Fruit fly (Drosophila melanogaster) whole organism, adult: Measurements from ENCODE around the gene CG8072.

Source experiments
- CG11617 ChIP-seq: fragments of 200-800 bp; sonication (Bioruptor generic); optimal IDR thresholded peaks from 2 replicates; lab custom pipeline; 2017; ENCODE audit warnings: mild to moderate bottlenecking, missing biosample characterization, missing genetic modification reagents, missing genetic modification characterization
- CG12768 ChIP-seq: fragments of 200-800 bp; sonication (Bioruptor generic); optimal IDR thresholded peaks from 2 replicates; lab custom pipeline; 2017; ENCODE audit warnings: missing biosample characterization, missing genetic modification characterization, mild to moderate bottlenecking, moderate library complexity, missing genetic modification reagents
- CG14711 ChIP-seq: fragments of 200-800 bp; sonication (Bioruptor generic); optimal IDR thresholded peaks from 2 replicates; lab custom pipeline; 2018; ENCODE audit warnings: missing biosample characterization, mild to moderate bottlenecking, missing genetic modification characterization, moderate library complexity
- CG1620 ChIP-seq: fragments of 200-800 bp; sonication (Bioruptor generic); optimal IDR thresholded peaks from 2 replicates; lab custom pipeline; 2016; ENCODE audit warnings: missing biosample characterization, missing genetic modification characterization
- CG33017 ChIP-seq: fragments of 200-800 bp; sonication (Bioruptor generic); optimal IDR thresholded peaks from 2 replicates; lab custom pipeline; 2018; ENCODE audit warnings: missing biosample characterization, mild to moderate bottlenecking, missing genetic modification characterization, moderate library complexity
- CG5204 ChIP-seq: fragments of 200-800 bp; sonication (Bioruptor generic); optimal IDR thresholded peaks from 2 replicates; lab custom pipeline; 2016; ENCODE audit warnings: missing biosample characterization, missing genetic modification characterization
- CG7045 ChIP-seq: fragments of 200-800 bp; sonication (Bioruptor generic); optimal IDR thresholded peaks from 2 replicates; lab custom pipeline; 2017; ENCODE audit warnings: missing biosample characterization, mild to moderate bottlenecking, missing genetic modification characterization
- CG7101 ChIP-seq: fragments of 200-800 bp; sonication (Bioruptor generic); optimal IDR thresholded peaks from 2 replicates; lab custom pipeline; 2018; ENCODE audit warnings: missing biosample characterization, mild to moderate bottlenecking, missing genetic modification characterization, moderate library complexity
- Clk ChIP-seq: fragments of 200-800 bp; sonication (Bioruptor generic); optimal IDR thresholded peaks from 2 replicates; lab custom pipeline; 2017; ENCODE audit warnings: missing biosample characterization, missing genetic modification characterization
- Crg-1 ChIP-seq: fragments of 200-800 bp; sonication (Bioruptor generic); optimal IDR thresholded peaks from 2 replicates; lab custom pipeline; 2016; ENCODE audit warnings: missing biosample characterization, missing genetic modification characterization
- Hr96 ChIP-seq: fragments of 200-800 bp; sonication (Bioruptor generic); optimal IDR thresholded peaks from 2 replicates; lab custom pipeline; 2016; ENCODE audit warnings: missing biosample characterization, missing genetic modification characterization
- Mnt ChIP-seq: fragments of 200-800 bp; sonication (Bioruptor generic); optimal IDR thresholded peaks from 2 replicates; lab custom pipeline; 2016; ENCODE audit warnings: missing biosample characterization, mild to moderate bottlenecking, missing genetic modification characterization
- bab1 ChIP-seq: fragments of 200-800 bp; sonication (Bioruptor generic); optimal IDR thresholded peaks from 3 replicates; lab custom pipeline; 2019; ENCODE audit warnings: missing biosample characterization, mild to moderate bottlenecking, missing genetic modification characterization, moderate library complexity
- cic ChIP-seq: fragments of 200-800 bp; sonication (Bioruptor generic); optimal IDR thresholded peaks from 2 replicates; lab custom pipeline; 2017; ENCODE audit warnings: missing biosample characterization, mild to moderate bottlenecking, missing genetic modification characterization, moderate library complexity
- cnc ChIP-seq, 2 experiments: fragments of >200 bp; optimal IDR thresholded peaks; 2 replicates each; lab custom pipeline; 2017
- kay ChIP-seq: fragments of 200-800 bp; sonication (Bioruptor generic); peaks from one replicate; lab custom pipeline; 2016; ENCODE audit warnings: missing biosample characterization, missing genetic modification characterization, borderline replicate concordance
- ovo ChIP-seq: fragments of 200-800 bp; sonication (Bioruptor generic); optimal IDR thresholded peaks from 2 replicates; lab custom pipeline; 2016; ENCODE audit warnings: missing biosample characterization, missing genetic modification characterization
- pad ChIP-seq: fragments of 200-800 bp; sonication (Bioruptor generic); optimal IDR thresholded peaks from 3 replicates; lab custom pipeline; 2017; ENCODE audit warnings: missing biosample characterization, missing genetic modification characterization, mild to moderate bottlenecking, moderate library complexity, missing genetic modification reagents
- tj ChIP-seq: fragments of 200-800 bp; sonication (Bioruptor generic); optimal IDR thresholded peaks from 3 replicates; lab custom pipeline; 2017; ENCODE audit warnings: missing biosample characterization, mild to moderate bottlenecking, missing genetic modification characterization, moderate library complexity
- toe ChIP-seq: fragments of 200-800 bp; sonication (Bioruptor generic); optimal IDR thresholded peaks from 2 replicates; lab custom pipeline; 2016; ENCODE audit warnings: missing biosample characterization, missing genetic modification characterization

The CG8072 gene

DNA sequence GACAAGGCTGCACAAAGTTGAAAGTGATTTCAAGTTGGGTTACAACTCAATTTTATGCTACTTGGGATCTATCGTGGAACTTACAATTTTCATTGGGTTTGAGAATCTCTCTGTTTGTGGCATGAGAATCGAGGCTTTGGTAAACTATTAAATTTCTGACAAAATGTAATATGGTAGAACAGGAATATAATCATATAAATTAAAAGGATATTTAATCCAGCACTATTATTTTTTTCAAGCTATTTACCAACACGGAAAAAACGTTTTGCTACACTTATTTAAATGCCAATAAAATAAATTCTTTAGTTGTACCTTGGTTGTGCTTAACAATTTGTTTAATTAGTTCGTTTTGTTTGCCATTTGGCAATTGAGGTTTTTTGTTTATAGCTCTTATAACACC, at the start of gene CG8072:
TSS of gene CG8072 (plus strand) at position 301 of the 400 bp plus-strand sequence.
- TF ChIP-seq CG33017 (tag; lab: Kevin White, UChicago) = no peak
- TF ChIP-seq CG1620 (GFP tag; lab: Kevin White, UChicago) = no peak
- no peak for TF ChIP-seq Mnt (GFP tag; lab: Kevin White, UChicago)
- TF ChIP-seq kay = no peak
- TF ChIP-seq CG12768 = no peak
- TF ChIP-seq Clk (GFP tag; lab: Kevin White, UChicago) = no peak
- TF ChIP-seq CG7045 = no peak
- TF ChIP-seq Hr96 (GFP tag; lab: Kevin White, UChicago) = no peak
- no peak for TF ChIP-seq toe (GFP tag; lab: Kevin White, UChicago)
- TF ChIP-seq tj (GFP tag; lab: Kevin White, UChicago) = no peak
- TF ChIP-seq Crg-1 (GFP tag; lab: Kevin White, UChicago) = no peak
- TF ChIP-seq CG14711 (tag; lab: Kevin White, UChicago) = no peak

dm6 chr3L:10105820-10106219, 45.8 kb upstream of the CG8072 start:
- TF ChIP-seq Clk (GFP tag; lab: Kevin White, UChicago) (no peak), cic (GFP tag; lab: Kevin White, UChicago) (no peak), Mnt (GFP tag; lab: Kevin White, UChicago) (no peak), CG7045 (no peak), pad (GFP tag; lab: Kevin White, UChicago) (no peak), CG7101 (tag; lab: Kevin White, UChicago) (no peak), CG12768 (no peak), CG1620 (GFP tag; lab: Kevin White, UChicago) (no peak), bab1 (GFP tag; lab: Kevin White, UChicago) (no peak), Hr96 (GFP tag; lab: Kevin White, UChicago) (no peak), CG11617 (GFP tag; lab: Kevin White, UChicago) (no peak), kay (no peak), Crg-1 (GFP tag; lab: Kevin White, UChicago) (no peak)

DNA sequence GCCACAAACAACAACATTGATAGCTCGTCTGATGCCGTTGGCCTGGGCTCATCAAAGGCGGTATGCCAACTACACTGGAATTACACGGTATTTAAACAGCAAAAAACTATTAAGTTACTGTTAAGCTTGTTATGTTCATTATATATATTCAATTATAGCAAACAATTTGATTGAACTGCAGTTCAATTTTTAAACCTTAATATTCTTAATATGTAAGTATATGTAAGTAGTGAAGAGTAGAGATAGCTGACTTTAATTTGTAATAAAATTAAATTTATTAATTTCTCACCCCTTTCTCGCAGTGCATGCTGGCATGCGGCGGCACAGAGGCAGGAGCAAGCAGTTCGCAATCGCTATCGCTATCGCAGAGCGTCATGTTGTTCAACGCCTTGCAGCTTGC, 41.2 kb upstream of the CG8072 start:
- TF ChIP-seq CG5204 (GFP tag; lab: Kevin White, UChicago) = peak; percentile 51
- peak; percentile 20 for TF ChIP-seq CG12768
- TF ChIP-seq toe (GFP tag; lab: Kevin White, UChicago) = peak; percentile 62
- TF ChIP-seq Hr96 (GFP tag; lab: Kevin White, UChicago) = peak; percentile 2
- TF ChIP-seq pad (GFP tag; lab: Kevin White, UChicago) = no peak
- TF ChIP-seq CG1620 (GFP tag; lab: Kevin White, UChicago) = no peak
- peak; percentile 14 for TF ChIP-seq CG14711 (tag; lab: Kevin White, UChicago)
- TF ChIP-seq Crg-1 (GFP tag; lab: Kevin White, UChicago) = no peak
- no peak for TF ChIP-seq bab1 (GFP tag; lab: Kevin White, UChicago)
- TF ChIP-seq Clk (GFP tag; lab: Kevin White, UChicago) = peak; percentile 20
- peak; percentile 67 for TF ChIP-seq CG11617 (GFP tag; lab: Kevin White, UChicago)
- peak; percentile 30 for TF ChIP-seq CG7101 (tag; lab: Kevin White, UChicago)
- TF ChIP-seq CG7045 = peak; percentile 62
- peak; percentile 13 for TF ChIP-seq tj (GFP tag; lab: Kevin White, UChicago)

dm6 chr3L:10156080-10156479, 4.5 kb downstream of the CG8072 start:
- TF ChIP-seq cic (GFP tag; lab: Kevin White, UChicago) (no peak), pad (GFP tag; lab: Kevin White, UChicago) (no peak)

DNA sequence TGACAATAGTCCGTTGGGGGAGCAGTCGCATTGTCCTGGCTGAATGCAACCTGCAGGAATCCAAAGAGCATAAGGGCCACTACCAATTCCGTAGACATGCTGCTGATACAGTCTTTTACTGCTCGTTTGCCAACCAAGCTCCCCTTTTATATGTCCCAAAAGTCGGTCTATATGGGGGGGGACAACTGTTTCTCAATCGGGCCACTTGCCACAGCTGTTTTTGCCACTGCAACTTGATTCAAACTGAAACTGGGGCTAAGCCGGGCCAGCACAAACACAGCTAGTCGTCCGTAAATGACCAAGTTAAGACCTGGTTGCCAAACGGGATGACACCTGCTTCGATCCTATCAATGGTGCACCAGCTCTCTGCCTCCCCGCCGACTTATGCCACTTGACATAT, 15.3 kb downstream of the CG8072 start, which contains the start of gene CG6628:
TSS of gene CG6628 (minus strand) at position 101 of the 400 bp plus-strand sequence.
- TF ChIP-seq tj (GFP tag; lab: Kevin White, UChicago) = no peak
- no peak for TF ChIP-seq toe (GFP tag; lab: Kevin White, UChicago)
- TF ChIP-seq Hr96 (GFP tag; lab: Kevin White, UChicago) = no peak
- TF ChIP-seq CG33017 (tag; lab: Kevin White, UChicago) = no peak
- no peak for TF ChIP-seq kay
- no peak for TF ChIP-seq CG12768
- TF ChIP-seq CG14711 (tag; lab: Kevin White, UChicago) = no peak
- TF ChIP-seq pad (GFP tag; lab: Kevin White, UChicago) = no peak
- no peak for TF ChIP-seq Clk (GFP tag; lab: Kevin White, UChicago)
- TF ChIP-seq CG5204 (GFP tag; lab: Kevin White, UChicago) = no peak
- no peak for TF ChIP-seq CG11617 (GFP tag; lab: Kevin White, UChicago)
- TF ChIP-seq Crg-1 (GFP tag; lab: Kevin White, UChicago) = no peak
- TF ChIP-seq cnc (optimal IDR thresholded peaks at IDR 0.05; lab: Kevin White, UChicago) = no peak
- TF ChIP-seq ovo (GFP tag; lab: Kevin White, UChicago) = no peak
- TF ChIP-seq CG7101 (tag; lab: Kevin White, UChicago) = no peak
- TF ChIP-seq bab1 (GFP tag; lab: Kevin White, UChicago) = no peak
- TF ChIP-seq CG1620 (GFP tag; lab: Kevin White, UChicago) = no peak

dm6 chr3L:10185924-10186323, 34.3 kb downstream of the CG8072 start, which contains the start of gene dpr10:
dpr10 (minus strand) TSS chr3L:10186108.
- no peak for TF ChIP-seq CG33017 (tag; lab: Kevin White, UChicago)
- TF ChIP-seq Clk (GFP tag; lab: Kevin White, UChicago) = no peak
- no peak for TF ChIP-seq CG12768
- TF ChIP-seq CG5204 (GFP tag; lab: Kevin White, UChicago) = no peak
- no peak for TF ChIP-seq CG7101 (tag; lab: Kevin White, UChicago)
- TF ChIP-seq cnc (optimal IDR thresholded peaks at IDR 0.05; lab: Kevin White, UChicago) = no peak
- TF ChIP-seq CG14711 (tag; lab: Kevin White, UChicago) = no peak
- TF ChIP-seq Crg-1 (GFP tag; lab: Kevin White, UChicago) = no peak
- TF ChIP-seq cic (GFP tag; lab: Kevin White, UChicago) = no peak
- no peak for TF ChIP-seq tj (GFP tag; lab: Kevin White, UChicago)
- TF ChIP-seq toe (GFP tag; lab: Kevin White, UChicago) = no peak
- TF ChIP-seq ovo (GFP tag; lab: Kevin White, UChicago) = no peak
- TF ChIP-seq pad (GFP tag; lab: Kevin White, UChicago) = no peak
